Worm (Caenorhabditis elegans) whole organism, L1 larva: ENCODE measurements around the gene srb-13.
A peak's percentile ranks its signal among the peaks of the same experiment; 100 is the strongest.

ENCODE experiments used
- C04F5.9 ChIP-seq: sonication (generic microtip); optimal IDR thresholded peaks from 2 replicates; lab custom pipeline; 2016; ENCODE audit warnings: missing genetic modification characterization, missing compliant biosample characterization
- C16A3.4 ChIP-seq: fragments of 150-350 bp; optimal IDR thresholded peaks from 2 replicates; lab custom pipeline; 2014; ENCODE audit warnings: missing biosample characterization, missing genetic modification characterization
- C34B4.2 ChIP-seq: sonication (generic microtip); optimal IDR thresholded peaks from 2 replicates; lab custom pipeline; 2017; ENCODE audit warnings: mild to moderate bottlenecking, missing genetic modification characterization, missing compliant biosample characterization
- F16B12.6 ChIP-seq: fragments of 150-350 bp; optimal IDR thresholded peaks from 2 replicates; lab custom pipeline; 2014; ENCODE audit warnings: missing biosample characterization, missing genetic modification characterization
- alr-1 ChIP-seq: fragments of 200-800 bp; sonication (Bioruptor generic); optimal IDR thresholded peaks from 2 replicates; lab custom pipeline; 2018; ENCODE audit warnings: borderline replicate concordance, mild to moderate bottlenecking, missing genetic modification characterization, missing compliant biosample characterization
- aly-2 ChIP-seq: fragments of 150-350 bp; optimal IDR thresholded peaks from 2 replicates; lab custom pipeline; 2014; ENCODE audit warnings: missing biosample characterization, missing genetic modification characterization
- blmp-1 ChIP-seq: fragments of 150-350 bp; optimal IDR thresholded peaks from 2 replicates; lab custom pipeline; 2014; ENCODE audit warnings: missing biosample characterization, missing genetic modification characterization
- ceh-63 ChIP-seq: fragments of 200-800 bp; sonication (Bioruptor generic); optimal IDR thresholded peaks from 2 replicates; lab custom pipeline; 2018; ENCODE audit warnings: mild to moderate bottlenecking, missing genetic modification characterization, missing compliant biosample characterization
- ceh-8 ChIP-seq: fragments of 200-800 bp; sonication (Bioruptor generic); optimal IDR thresholded peaks from 2 replicates; lab custom pipeline; 2018; ENCODE audit warnings: mild to moderate bottlenecking, missing genetic modification characterization, moderate library complexity, missing compliant biosample characterization
- ceh-82 ChIP-seq, 3 experiments: fragments of 150-350 bp in 1 of 3; sonication (generic microtip) in 2 of 3; optimal IDR thresholded peaks; 2 replicates each; lab custom pipeline; 2014 to 2017; ENCODE audit warnings: missing biosample characterization in 3 of 3, missing genetic modification characterization in 3 of 3
- ceh-88 ChIP-seq: fragments of 200-800 bp; sonication (Bioruptor generic); IDR thresholded peaks from 2 replicates; pipeline ENCODE4 v1.3.6; 2022; ENCODE audit warnings: missing genetic modification characterization, missing compliant biosample characterization
- dpl-1 ChIP-seq, 3 experiments: fragments of 150-350 bp in 2 of 3; sonication (generic microtip) in 1 of 3; optimal IDR thresholded peaks; 2 replicates each; lab custom pipeline; 2014 to 2017; ENCODE audit warnings: missing biosample characterization in 3 of 3, missing genetic modification characterization in 3 of 3, missing genetic modification reagents in 3 of 3
- egl-13 ChIP-seq: sonication (generic microtip); optimal IDR thresholded peaks from 2 replicates; lab custom pipeline; 2016; ENCODE audit warnings: missing genotype, missing genetic modification reagents, missing genetic modification characterization, missing compliant biosample characterization
- elt-2 ChIP-seq: sonication (generic microtip); optimal IDR thresholded peaks from 2 replicates; lab custom pipeline; 2016; ENCODE audit warnings: missing genetic modification characterization, mild to moderate bottlenecking, inconsistent platforms, missing compliant biosample characterization, missing genetic modification reagents
- ets-5 ChIP-seq: fragments of 200-800 bp; sonication (Bioruptor generic); IDR thresholded peaks from 2 replicates; pipeline ENCODE4 v1.3.6; 2022; ENCODE audit warnings: missing genetic modification characterization, missing compliant biosample characterization
- fkh-4 ChIP-seq: sonication (generic microtip); optimal IDR thresholded peaks from 2 replicates; lab custom pipeline; 2016; ENCODE audit warnings: missing compliant biosample characterization, missing genetic modification characterization, borderline replicate concordance
- fos-1 ChIP-seq: fragments of 150-350 bp; optimal IDR thresholded peaks from 2 replicates; lab custom pipeline; 2014; ENCODE audit warnings: missing biosample characterization, missing genetic modification characterization
- hlh-17 ChIP-seq: fragments of 200-800 bp; sonication (Bioruptor generic); optimal IDR thresholded peaks from 2 replicates; lab custom pipeline; 2018; ENCODE audit warnings: missing genetic modification characterization, mild to moderate bottlenecking, missing compliant biosample characterization, moderate library complexity, borderline replicate concordance
- hlh-4 ChIP-seq: sonication (generic microtip); optimal IDR thresholded peaks from 2 replicates; lab custom pipeline; 2016; ENCODE audit warnings: mild to moderate bottlenecking, missing genetic modification characterization, missing compliant biosample characterization
- lin-13 ChIP-seq: fragments of 150-350 bp; optimal IDR thresholded peaks from 2 replicates; lab custom pipeline; 2014; ENCODE audit warnings: missing biosample characterization, missing genetic modification reagents, missing genetic modification characterization
- lin-14 ChIP-seq: fragments of 200-800 bp; sonication (Bioruptor generic); optimal IDR thresholded peaks from 2 replicates; lab custom pipeline; 2018; ENCODE audit warnings: mild to moderate bottlenecking, missing genetic modification characterization, moderate library complexity, missing compliant biosample characterization
- lin-15B ChIP-seq: fragments of 150-350 bp; sonication (generic microtip); optimal IDR thresholded peaks from 3 replicates; lab custom pipeline; 2014; ENCODE audit warnings: missing biosample characterization, missing genetic modification characterization
- lin-35 ChIP-seq, 2 experiments: fragments of 150-350 bp; optimal IDR thresholded peaks; 2 replicates each; lab custom pipeline; 2014; ENCODE audit warnings: missing biosample characterization in 2 of 2, missing genetic modification characterization in 2 of 2, missing genetic modification reagents in 2 of 2
- mab-9 ChIP-seq: fragments of 200-800 bp; sonication (Bioruptor generic); IDR thresholded peaks from 2 replicates; pipeline ENCODE4 v1.3.6; 2022; ENCODE audit warnings: missing genetic modification reagents, missing genetic modification characterization, missing compliant biosample characterization
- mdl-1 ChIP-seq, 2 experiments: fragments of 150-350 bp; optimal IDR thresholded peaks; 2 replicates each; lab custom pipeline; 2014 to 2017; ENCODE audit warnings: missing biosample characterization in 2 of 2, missing genetic modification characterization in 2 of 2, inconsistent platforms in 1 of 2
- mef-2 ChIP-seq: fragments of 150-350 bp; optimal IDR thresholded peaks from 2 replicates; lab custom pipeline; 2014; ENCODE audit warnings: missing biosample characterization, missing genetic modification characterization
- nhr-11 ChIP-seq: fragments of 150-350 bp; optimal IDR thresholded peaks from 2 replicates; lab custom pipeline; 2014; ENCODE audit warnings: missing biosample characterization, missing genetic modification characterization
- nhr-12 ChIP-seq: sonication (generic microtip); optimal IDR thresholded peaks from 2 replicates; lab custom pipeline; 2017; ENCODE audit warnings: missing biosample characterization, missing genetic modification characterization
- nhr-19 ChIP-seq: fragments of 200-800 bp; sonication (Bioruptor generic); conservative IDR thresholded peaks from 2 replicates; pipeline ENCODE4 v1.3.6; 2022; ENCODE audit warnings: missing genetic modification characterization, missing compliant biosample characterization
- nhr-20 ChIP-seq: sonication (generic microtip); optimal IDR thresholded peaks from 2 replicates; lab custom pipeline; 2016; ENCODE audit warnings: mild to moderate bottlenecking, missing genetic modification characterization, missing compliant biosample characterization
- nhr-47 ChIP-seq: sonication (generic microtip); optimal IDR thresholded peaks from 2 replicates; lab custom pipeline; 2016; ENCODE audit warnings: mild to moderate bottlenecking, missing genetic modification characterization, moderate library complexity, missing compliant biosample characterization
- nhr-71 ChIP-seq: sonication (generic microtip); optimal IDR thresholded peaks from 2 replicates; lab custom pipeline; 2016; ENCODE audit warnings: mild to moderate bottlenecking, missing genetic modification characterization, moderate library complexity, missing compliant biosample characterization
- nhr-76 ChIP-seq: sonication (generic microtip); optimal IDR thresholded peaks from 2 replicates; lab custom pipeline; 2017; ENCODE audit warnings: missing biosample characterization, missing genetic modification characterization
- nhr-85 ChIP-seq: sonication (generic microtip); peaks from one replicate; lab custom pipeline; 2016; ENCODE audit warnings: missing genetic modification characterization, inconsistent platforms, missing compliant biosample characterization
- pag-3 ChIP-seq: sonication (generic microtip); optimal IDR thresholded peaks from 2 replicates; lab custom pipeline; 2017; ENCODE audit warnings: missing genetic modification characterization, mild to moderate bottlenecking, missing compliant biosample characterization, antibody characterized with exemption, borderline replicate concordance; ENCODE audit not compliant: insufficient read depth
- pax-3 ChIP-seq: fragments of 200-800 bp; sonication (Bioruptor generic); optimal IDR thresholded peaks from 2 replicates; lab custom pipeline; 2018; ENCODE audit warnings: mild to moderate bottlenecking, missing genetic modification characterization, moderate library complexity, missing compliant biosample characterization
- rnt-1 ChIP-seq: sonication (generic microtip); optimal IDR thresholded peaks from 2 replicates; lab custom pipeline; 2016; ENCODE audit warnings: mild to moderate bottlenecking, missing genetic modification characterization, moderate library complexity, missing compliant biosample characterization
- skn-1 ChIP-seq: fragments of 150-350 bp; optimal IDR thresholded peaks from 2 replicates; lab custom pipeline; 2014; ENCODE audit warnings: missing biosample characterization, missing genetic modification characterization
- snpc-4 ChIP-seq: fragments of 150-350 bp; optimal IDR thresholded peaks from 2 replicates; lab custom pipeline; 2014; ENCODE audit warnings: missing biosample characterization, missing genetic modification characterization
- snu-23 ChIP-seq: sonication (generic microtip); optimal IDR thresholded peaks from 2 replicates; lab custom pipeline; 2016; ENCODE audit warnings: missing genetic modification characterization, missing compliant biosample characterization
- sptf-1 ChIP-seq: fragments of 150-350 bp; optimal IDR thresholded peaks from 2 replicates; lab custom pipeline; 2014; ENCODE audit warnings: missing biosample characterization, missing genetic modification characterization
- swsn-7 ChIP-seq: sonication (generic microtip); optimal IDR thresholded peaks from 2 replicates; lab custom pipeline; 2016; ENCODE audit warnings: missing genetic modification characterization, missing compliant biosample characterization
- tbx-2 ChIP-seq: sonication (generic microtip); optimal IDR thresholded peaks from 2 replicates; lab custom pipeline; 2016; ENCODE audit warnings: missing genetic modification characterization, missing compliant biosample characterization
- tlp-1 ChIP-seq: fragments of 150-350 bp; optimal IDR thresholded peaks from 2 replicates; lab custom pipeline; 2014; ENCODE audit warnings: missing biosample characterization, missing genetic modification characterization
- unc-130 ChIP-seq: fragments of 150-350 bp; optimal IDR thresholded peaks from 2 replicates; lab custom pipeline; 2017; ENCODE audit warnings: missing biosample characterization, missing genetic modification characterization, inconsistent platforms
- unc-62 ChIP-seq: fragments of 150-350 bp; optimal IDR thresholded peaks from 2 replicates; lab custom pipeline; 2014; ENCODE audit warnings: missing biosample characterization, missing genetic modification reagents, missing genetic modification characterization
- unc-86 ChIP-seq: sonication (generic microtip); optimal IDR thresholded peaks from 2 replicates; lab custom pipeline; 2016; ENCODE audit warnings: missing genetic modification characterization, missing compliant biosample characterization
- vab-15 ChIP-seq: sonication (generic microtip); optimal IDR thresholded peaks from 2 replicates; lab custom pipeline; 2017; ENCODE audit warnings: missing genotype, mild to moderate bottlenecking, missing genetic modification characterization, missing compliant biosample characterization
- xbp-1 ChIP-seq: sonication (generic microtip); optimal IDR thresholded peaks from 2 replicates; lab custom pipeline; 2016; ENCODE audit warnings: missing genetic modification characterization, missing compliant biosample characterization
- zip-4 ChIP-seq: fragments of 200-800 bp; sonication (Bioruptor generic); optimal IDR thresholded peaks from 2 replicates; lab custom pipeline; 2018; ENCODE audit warnings: mild to moderate bottlenecking, missing genetic modification characterization, moderate library complexity, missing compliant biosample characterization
- ztf-11 ChIP-seq, 2 experiments: sonication (generic microtip); optimal IDR thresholded peaks; 2 replicates each; lab custom pipeline; 2016 to 2017; ENCODE audit warnings: missing genetic modification characterization in 2 of 2, missing biosample characterization in 1 of 2, missing compliant biosample characterization in 1 of 2

srb-13 gene

ce11 chrII:5182451-5182850 lies 25.0 kb upstream of the srb-13 start (continued):
- TF ChIP-seq ceh-63: no peak
- TF ChIP-seq unc-130: peak; percentile 33
- peak; percentile 15 for TF ChIP-seq C16A3.4 (tag; lab: Kevin White, UChicago)
- peak; percentile 73 for TF ChIP-seq nhr-47
- TF ChIP-seq xbp-1 (tag; lab: Kevin White, UChicago): peak; percentile 69
- TF ChIP-seq alr-1: no peak
- TF ChIP-seq lin-13: peak; percentile 38
- TF ChIP-seq aly-2: no peak
- no peak for TF ChIP-seq C34B4.2
- TF ChIP-seq egl-13 (tag; lab: Kevin White, UChicago): peak; percentile 41
- no peak for TF ChIP-seq C04F5.9 (tag; lab: Kevin White, UChicago)
- TF ChIP-seq ceh-82 (tag; optimal IDR thresholded peaks at IDR 0.05; lab: Kevin White, UChicago): peak in 2 of 3 experiments; percentile 35 to 36
- TF ChIP-seq nhr-20: peak; percentile 80
- TF ChIP-seq pax-3: no peak
- no peak for TF ChIP-seq nhr-76 (tag; lab: Kevin White, UChicago)
- TF ChIP-seq lin-14 (GFP tag; lab: Kevin White, UChicago): peak; percentile 82
- TF ChIP-seq blmp-1: no peak
- TF ChIP-seq nhr-85 (tag; lab: Kevin White, UChicago): peak; percentile 85
- TF ChIP-seq mef-2 (tag; lab: Kevin White, UChicago): peak; percentile 2
- peak in 1 of 2 experiments; percentile 80 for TF ChIP-seq mdl-1 (tag; optimal IDR thresholded peaks at IDR 0.05; lab: Kevin White, UChicago)
- no peak for TF ChIP-seq vab-15
- TF ChIP-seq sptf-1 (tag; lab: Kevin White, UChicago): no peak
- TF ChIP-seq nhr-71: peak; percentile 83
- TF ChIP-seq tlp-1 (tag; lab: Kevin White, UChicago): no peak
- TF ChIP-seq unc-86 (tag; lab: Kevin White, UChicago): no peak
- no peak for TF ChIP-seq lin-15B (tag; lab: Kevin White, UChicago)
- TF ChIP-seq nhr-11 (tag; lab: Kevin White, UChicago): no peak
- TF ChIP-seq tbx-2 (tag; lab: Kevin White, UChicago): peak; percentile 30
- peak; percentile 97 for TF ChIP-seq elt-2 (tag; lab: Kevin White, UChicago)
- peak in 2 of 3 experiments; percentile 5 to 35 for TF ChIP-seq dpl-1 (GFP tag; optimal IDR thresholded peaks at IDR 0.05; lab: Kevin White, UChicago)
- no peak for TF ChIP-seq fos-1
- TF ChIP-seq, all 84 proteins: peak for 35

- TF ChIP-seq ceh-8: no peak
- TF ChIP-seq ceh-82 (tag; optimal IDR thresholded peaks at IDR 0.05; lab: Kevin White, UChicago): peak; percentile 9 to 70 (median 47)
- no peak for TF ChIP-seq alr-1
- TF ChIP-seq swsn-7 (tag; lab: Kevin White, UChicago): peak; percentile 76
- peak; percentile 43 for TF ChIP-seq fos-1
- TF ChIP-seq pax-3: peak; percentile 11
- peak; percentile 6 for TF ChIP-seq aly-2
- TF ChIP-seq lin-15B (tag; lab: Kevin White, UChicago): peak; percentile 4
- TF ChIP-seq lin-13: peak; percentile 69
- TF ChIP-seq ets-5: no peak
- peak; percentile 81 for TF ChIP-seq nhr-47
- no peak for TF ChIP-seq hlh-4 (tag; lab: Kevin White, UChicago)
- no peak for TF ChIP-seq unc-62
- peak; percentile 25 for TF ChIP-seq egl-13 (tag; lab: Kevin White, UChicago)
- TF ChIP-seq zip-4 (GFP tag; lab: Kevin White, UChicago): no peak
- peak; percentile 90 for TF ChIP-seq snu-23 (GFP tag; lab: Kevin White, UChicago)
- peak; percentile 73 for TF ChIP-seq nhr-19 (GFP tag; lab: Robert Waterston, UW)
- peak; percentile 57 to 61 for TF ChIP-seq lin-35 (GFP tag; optimal IDR thresholded peaks at IDR 0.05; lab: Kevin White, UChicago)
- TF ChIP-seq nhr-12: no peak
- TF ChIP-seq elt-2 (tag; lab: Kevin White, UChicago): no peak
- TF ChIP-seq F16B12.6 (tag; lab: Kevin White, UChicago): peak; percentile 32
- TF ChIP-seq rnt-1: peak; percentile 52
- TF ChIP-seq ceh-88: peak; percentile 47; the same call in 1 of the 2 replicates
- TF ChIP-seq snpc-4 (tag; lab: Kevin White, UChicago): peak; percentile 18
- TF ChIP-seq hlh-17 (GFP tag; lab: Kevin White, UChicago): no peak
- TF ChIP-seq ztf-11 (tag; optimal IDR thresholded peaks at IDR 0.05; lab: Kevin White, UChicago): no peak
- TF ChIP-seq fkh-4 (tag; lab: Kevin White, UChicago): no peak
- no peak; the same call in 1 of the 2 replicates for TF ChIP-seq mab-9
- TF ChIP-seq pag-3 (tag; lab: Kevin White, UChicago): no peak
- peak; percentile 90 for TF ChIP-seq xbp-1 (tag; lab: Kevin White, UChicago)
- TF ChIP-seq skn-1 (tag; lab: Kevin White, UChicago): peak; percentile 34
Observed at ce11 chrII:5181497-5181896, 24.1 kb upstream of the srb-13 start.
